Fruit fly (Drosophila melanogaster) whole organism, pupa: ENCODE results near the gene Uro.
"Not testable (repeated sequence)": the region's sequence is repeated elsewhere in the genome, so short reads cannot be mapped to it uniquely, and the experiment has no call there.

Experiments
- CG17806 ChIP-seq: fragments of 200-800 bp; sonication (Bioruptor generic); optimal IDR thresholded peaks from 2 replicates; lab custom pipeline; 2018; ENCODE audit warnings: missing biosample characterization, mild to moderate bottlenecking, missing genetic modification characterization, moderate library complexity
- D1 ChIP-seq: fragments of 200-800 bp; sonication (Bioruptor generic); optimal IDR thresholded peaks from 2 replicates; lab custom pipeline; 2018; ENCODE audit warnings: missing biosample characterization, mild to moderate bottlenecking, missing genetic modification characterization, moderate library complexity
- EcR ChIP-seq: fragments of 200-800 bp; sonication (Bioruptor generic); optimal IDR thresholded peaks from 3 replicates; lab custom pipeline; 2019; ENCODE audit warnings: missing biosample characterization, missing genetic modification characterization, mild to moderate bottlenecking, moderate library complexity, missing genetic modification reagents
- Pif1A ChIP-seq: fragments of 200-800 bp; sonication (Bioruptor generic); optimal IDR thresholded peaks from 3 replicates; lab custom pipeline; 2016; ENCODE audit warnings: missing biosample characterization, missing genetic modification characterization
- Snoo ChIP-seq: fragments of 200-800 bp; sonication (Bioruptor generic); optimal IDR thresholded peaks from 3 replicates; lab custom pipeline; 2017; ENCODE audit warnings: missing biosample characterization, mild to moderate bottlenecking, missing genetic modification characterization, inconsistent platforms
- gl ChIP-seq: fragments of 200-800 bp; sonication (Bioruptor generic); optimal IDR thresholded peaks from 2 replicates; lab custom pipeline; 2018; ENCODE audit warnings: missing biosample characterization, mild to moderate bottlenecking, missing genetic modification characterization

DNA sequence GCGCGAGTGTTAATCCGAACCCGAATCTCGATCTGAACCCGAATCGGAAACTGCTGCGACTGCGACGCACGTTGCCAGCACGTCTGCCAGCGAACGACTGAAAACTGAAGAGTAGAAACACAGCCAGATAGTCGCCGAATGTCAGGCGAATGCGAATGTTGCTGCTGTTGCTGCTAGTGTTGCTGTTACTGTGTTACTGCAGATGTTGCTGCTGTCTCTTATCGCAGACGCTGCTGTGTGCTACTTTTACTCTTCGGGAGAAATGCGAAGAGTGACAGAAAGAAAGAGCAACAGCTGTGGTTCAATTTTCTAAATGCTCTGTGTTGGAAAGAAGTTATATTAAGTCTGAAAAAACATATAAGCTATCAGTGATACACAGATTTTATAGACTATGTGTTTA is 47.3 kb upstream of the Uro start, which contains the start of gene CG13796:
- not testable (repeated sequence) for TF ChIP-seq gl (tag; lab: Kevin White, UChicago); EcR (GFP tag; lab: Kevin White, UChicago); D1 (tag; lab: Kevin White, UChicago); CG17806 (tag; lab: Kevin White, UChicago); Pif1A (GFP tag; lab: Kevin White, UChicago); Snoo (tag; lab: Kevin White, UChicago)
